Worm (Caenorhabditis elegans) whole organism, L1 larva: ENCODE data around the gene ugt-5.

Experiments used
- C34B4.2 ChIP-seq: sonication (generic microtip); optimal IDR thresholded peaks from 2 replicates; lab custom pipeline; 2017; ENCODE audit warnings: mild to moderate bottlenecking, missing genetic modification characterization, missing compliant biosample characterization
- F16B12.6 ChIP-seq: fragments of 150-350 bp; optimal IDR thresholded peaks from 2 replicates; lab custom pipeline; 2014; ENCODE audit warnings: missing biosample characterization, missing genetic modification characterization
- aly-2 ChIP-seq: fragments of 150-350 bp; optimal IDR thresholded peaks from 2 replicates; lab custom pipeline; 2014; ENCODE audit warnings: missing biosample characterization, missing genetic modification characterization
- ceh-8 ChIP-seq: fragments of 200-800 bp; sonication (Bioruptor generic); optimal IDR thresholded peaks from 2 replicates; lab custom pipeline; 2018; ENCODE audit warnings: mild to moderate bottlenecking, missing genetic modification characterization, moderate library complexity, missing compliant biosample characterization
- ceh-88 ChIP-seq: fragments of 200-800 bp; sonication (Bioruptor generic); IDR thresholded peaks from 2 replicates; pipeline ENCODE4 v1.3.6; 2022; ENCODE audit warnings: missing genetic modification characterization, missing compliant biosample characterization
- dsc-1 ChIP-seq: sonication (generic microtip); optimal IDR thresholded peaks from 2 replicates; lab custom pipeline; 2016; ENCODE audit warnings: mild to moderate bottlenecking, missing genetic modification characterization, missing compliant biosample characterization
- elt-2 ChIP-seq: sonication (generic microtip); optimal IDR thresholded peaks from 2 replicates; lab custom pipeline; 2016; ENCODE audit warnings: missing genetic modification characterization, mild to moderate bottlenecking, inconsistent platforms, missing compliant biosample characterization, missing genetic modification reagents
- elt-3 ChIP-seq, 6 experiments: fragments of 150-350 bp in 1 of 6; sonication (generic microtip); optimal IDR thresholded peaks; 2 replicates each; lab custom pipeline; 2017 to 2018; ENCODE audit warnings: missing biosample characterization in 6 of 6, missing genetic modification characterization in 6 of 6, inconsistent platforms in 1 of 6
- grh-1 ChIP-seq: fragments of 200-800 bp; sonication (Bioruptor generic); IDR thresholded peaks from 2 replicates; pipeline ENCODE4 v1.3.6; 2022; ENCODE audit warnings: missing genetic modification reagents, missing genetic modification characterization, missing compliant biosample characterization
- hlh-4 ChIP-seq: sonication (generic microtip); optimal IDR thresholded peaks from 2 replicates; lab custom pipeline; 2016; ENCODE audit warnings: mild to moderate bottlenecking, missing genetic modification characterization, missing compliant biosample characterization
- hpl-2 ChIP-seq: fragments of 150-350 bp; optimal IDR thresholded peaks from 2 replicates; lab custom pipeline; 2014; ENCODE audit warnings: missing biosample characterization, missing genetic modification reagents, missing genetic modification characterization
- lin-13 ChIP-seq: fragments of 150-350 bp; optimal IDR thresholded peaks from 2 replicates; lab custom pipeline; 2014; ENCODE audit warnings: missing biosample characterization, missing genetic modification reagents, missing genetic modification characterization
- lin-14 ChIP-seq: fragments of 200-800 bp; sonication (Bioruptor generic); optimal IDR thresholded peaks from 2 replicates; lab custom pipeline; 2018; ENCODE audit warnings: mild to moderate bottlenecking, missing genetic modification characterization, moderate library complexity, missing compliant biosample characterization
- lin-35 ChIP-seq, 2 experiments: fragments of 150-350 bp; optimal IDR thresholded peaks; 2 replicates each; lab custom pipeline; 2014; ENCODE audit warnings: missing biosample characterization in 2 of 2, missing genetic modification characterization in 2 of 2, missing genetic modification reagents in 2 of 2
- lir-3 ChIP-seq: sonication (generic microtip); optimal IDR thresholded peaks from 2 replicates; lab custom pipeline; 2016; ENCODE audit warnings: mild to moderate bottlenecking, missing genetic modification characterization, moderate library complexity, missing compliant biosample characterization; ENCODE audit not compliant: poor library complexity
- lsy-2 ChIP-seq, 2 experiments: fragments of 150-350 bp; optimal IDR thresholded peaks; 2 replicates each; lab custom pipeline; 2014; ENCODE audit warnings: missing biosample characterization in 2 of 2, missing genetic modification characterization in 2 of 2
- mdl-1 ChIP-seq, 2 experiments: fragments of 150-350 bp; optimal IDR thresholded peaks; 2 replicates each; lab custom pipeline; 2014 to 2017; ENCODE audit warnings: missing biosample characterization in 2 of 2, missing genetic modification characterization in 2 of 2, inconsistent platforms in 1 of 2
- nhr-12 ChIP-seq: sonication (generic microtip); optimal IDR thresholded peaks from 2 replicates; lab custom pipeline; 2017; ENCODE audit warnings: missing biosample characterization, missing genetic modification characterization
- nhr-19 ChIP-seq: fragments of 200-800 bp; sonication (Bioruptor generic); conservative IDR thresholded peaks from 2 replicates; pipeline ENCODE4 v1.3.6; 2022; ENCODE audit warnings: missing genetic modification characterization, missing compliant biosample characterization
- nhr-20 ChIP-seq: sonication (generic microtip); optimal IDR thresholded peaks from 2 replicates; lab custom pipeline; 2016; ENCODE audit warnings: mild to moderate bottlenecking, missing genetic modification characterization, missing compliant biosample characterization
- nhr-71 ChIP-seq: sonication (generic microtip); optimal IDR thresholded peaks from 2 replicates; lab custom pipeline; 2016; ENCODE audit warnings: mild to moderate bottlenecking, missing genetic modification characterization, moderate library complexity, missing compliant biosample characterization
- nhr-90 ChIP-seq: sonication (generic microtip); optimal IDR thresholded peaks from 2 replicates; lab custom pipeline; 2016; ENCODE audit warnings: mild to moderate bottlenecking, missing genetic modification characterization, missing compliant biosample characterization; ENCODE audit not compliant: poor library complexity
- pax-3 ChIP-seq: fragments of 200-800 bp; sonication (Bioruptor generic); optimal IDR thresholded peaks from 2 replicates; lab custom pipeline; 2018; ENCODE audit warnings: mild to moderate bottlenecking, missing genetic modification characterization, moderate library complexity, missing compliant biosample characterization
- pqm-1 ChIP-seq: sonication (generic microtip); optimal IDR thresholded peaks from 3 replicates; lab custom pipeline; 2017; ENCODE audit warnings: missing biosample characterization, missing genetic modification characterization
- rnt-1 ChIP-seq: sonication (generic microtip); optimal IDR thresholded peaks from 2 replicates; lab custom pipeline; 2016; ENCODE audit warnings: mild to moderate bottlenecking, missing genetic modification characterization, moderate library complexity, missing compliant biosample characterization
- skn-1 ChIP-seq: fragments of 150-350 bp; optimal IDR thresholded peaks from 2 replicates; lab custom pipeline; 2014; ENCODE audit warnings: missing biosample characterization, missing genetic modification characterization
- sox-4 ChIP-seq: sonication (generic microtip); optimal IDR thresholded peaks from 2 replicates; lab custom pipeline; 2016; ENCODE audit warnings: missing genetic modification characterization, missing compliant biosample characterization
- tbx-2 ChIP-seq: sonication (generic microtip); optimal IDR thresholded peaks from 2 replicates; lab custom pipeline; 2016; ENCODE audit warnings: missing genetic modification characterization, missing compliant biosample characterization
- unc-86 ChIP-seq: sonication (generic microtip); optimal IDR thresholded peaks from 2 replicates; lab custom pipeline; 2016; ENCODE audit warnings: missing genetic modification characterization, missing compliant biosample characterization
- zag-1 ChIP-seq: fragments of 150-350 bp; optimal IDR thresholded peaks from 2 replicates; lab custom pipeline; 2014; ENCODE audit warnings: missing biosample characterization, missing genetic modification characterization

Gene ugt-5

ce11 chrV:12800171-12800570 lies 7.4 kb upstream of the ugt-5 start, which contains the start of gene ugt-3:
Gene ugt-3 (minus strand): TSS chrV:12800271.
- TF ChIP-seq aly-2 (tag; lab: Kevin White, UChicago) (no peak), dsc-1 (no peak), mdl-1 (tag; optimal IDR thresholded peaks at IDR 0.05; lab: Kevin White, UChicago) (no peak), zag-1 (tag; lab: Kevin White, UChicago) (no peak), unc-86 (tag; lab: Kevin White, UChicago) (no peak), C34B4.2 (tag; lab: Kevin White, UChicago) (no peak), skn-1 (tag; lab: Kevin White, UChicago) (no peak)

DNA sequence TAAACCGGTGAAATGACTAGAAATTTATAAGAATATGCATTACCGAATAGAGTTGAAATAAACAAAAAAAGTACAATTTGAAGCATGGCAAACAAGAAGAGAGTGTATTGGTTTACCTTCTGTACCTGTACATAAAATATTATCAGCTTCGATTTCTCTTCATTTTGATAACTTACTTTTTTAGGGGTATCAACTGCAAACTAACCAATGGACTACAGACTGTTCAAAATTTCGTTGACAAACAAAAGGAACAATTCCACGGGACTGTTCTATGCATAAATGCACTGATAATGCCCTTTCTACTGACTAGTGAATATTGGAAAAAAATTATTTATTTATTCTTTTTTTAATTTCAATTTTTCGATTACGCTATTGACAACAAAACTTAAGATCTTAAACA lies 5.2 kb upstream of the ugt-5 start, which contains the start of gene ugt-6:
ugt-6 (minus strand) TSS at position 233 of the 400 bp plus-strand sequence.
- TF ChIP-seq nhr-90 (tag; lab: Kevin White, UChicago) = no peak
- TF ChIP-seq nhr-12 (tag; lab: Kevin White, UChicago) = no peak
- TF ChIP-seq F16B12.6 (tag; lab: Kevin White, UChicago) = no peak

DNA sequence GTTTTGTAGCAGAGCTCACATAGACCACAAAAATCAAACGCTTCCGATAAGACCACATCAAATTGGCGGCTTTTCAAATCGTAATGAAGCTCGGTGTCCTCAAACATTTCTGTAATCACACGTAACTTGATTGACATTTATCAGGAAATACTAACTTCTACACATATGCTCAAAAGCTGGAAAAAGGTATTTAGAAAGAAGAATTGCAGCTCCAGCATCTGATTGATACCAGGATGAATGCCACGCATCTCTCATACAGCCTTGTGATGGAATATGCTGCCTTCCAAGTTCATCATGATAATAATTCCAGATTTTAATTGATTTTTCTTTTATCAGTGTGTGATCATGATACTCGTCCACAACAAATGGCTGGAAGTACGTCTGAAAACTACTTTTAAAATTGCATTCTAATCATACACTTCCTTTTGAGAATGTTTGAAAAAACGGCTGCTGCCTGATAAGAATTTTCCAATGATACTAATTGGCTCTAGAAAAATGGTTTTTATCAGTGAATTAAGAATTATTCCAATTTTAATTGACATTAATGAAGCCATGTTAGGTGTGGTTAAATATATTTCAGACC lies 4.2 kb upstream of the ugt-5 start:
- TF ChIP-seq elt-2 (peak; percentile 66), nhr-19 (GFP tag; lab: Robert Waterston, UW) (no peak), hpl-2 (no peak), lin-14 (GFP tag; lab: Kevin White, UChicago) (no peak), hlh-4 (no peak)

DNA sequence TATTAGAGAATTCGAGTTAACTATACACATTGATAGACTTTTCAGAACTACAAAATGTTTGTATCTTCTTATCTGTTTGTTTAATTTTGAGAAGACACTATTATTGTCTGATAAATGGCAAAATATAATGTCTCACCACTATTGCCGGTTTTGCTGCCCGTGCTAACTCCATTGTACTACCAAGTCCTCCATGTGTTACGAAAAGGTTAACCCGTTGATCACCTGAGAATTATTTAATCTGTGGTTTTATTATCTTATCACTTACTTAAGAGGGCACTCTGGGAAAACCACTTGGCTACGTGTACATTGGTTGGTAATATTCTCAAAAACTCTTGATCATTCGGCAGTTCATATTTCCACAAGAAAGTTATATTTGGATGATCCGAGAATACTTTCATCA lies 3.2 kb upstream of the ugt-5 start:
- TF ChIP-seq pax-3 (tag; lab: Kevin White, UChicago) (no peak), ceh-88 (no peak), lin-13 (GFP tag; lab: Kevin White, UChicago) (no peak), grh-1 (GFP tag; lab: Robert Waterston, UW) (no peak), elt-2 (peak; percentile 54), ceh-8 (GFP tag; lab: Kevin White, UChicago) (no peak), tbx-2 (no peak), elt-3 (tag; optimal IDR thresholded peaks at IDR 0.05; lab: Kevin White, UChicago) (peak in 1 of 6 experiments; percentile 4), hlh-4 (no peak), nhr-20 (tag; lab: Kevin White, UChicago) (peak; percentile 5), F16B12.6 (tag; lab: Kevin White, UChicago) (no peak), hpl-2 (no peak), sox-4 (tag; lab: Kevin White, UChicago) (no peak), lir-3 (tag; lab: Kevin White, UChicago) (no peak), pqm-1 (tag; lab: Kevin White, UChicago) (no peak), lsy-2 (tag; optimal IDR thresholded peaks at IDR 0.05; lab: Kevin White, UChicago) (no peak)

- TF ChIP-seq rnt-1 (no peak), elt-3 (tag; optimal IDR thresholded peaks at IDR 0.05; lab: Kevin White, UChicago) (peak in 1 of 6 experiments; percentile 47), lin-14 (GFP tag; lab: Kevin White, UChicago) (no peak), elt-2 (peak; percentile 50), lin-35 (GFP tag; optimal IDR thresholded peaks at IDR 0.05; lab: Kevin White, UChicago) (peak in 1 of 2 experiments; percentile 36), nhr-19 (GFP tag; lab: Robert Waterston, UW) (no peak), nhr-71 (tag; lab: Kevin White, UChicago) (peak; percentile 10)
These were observed 2.4 kb upstream of the ugt-5 start, which contains the start of gene ugt-4 for ce11 chrV:12795196-12795595. Gene ugt-4 (minus strand): TSS chrV:12795336.

DNA sequence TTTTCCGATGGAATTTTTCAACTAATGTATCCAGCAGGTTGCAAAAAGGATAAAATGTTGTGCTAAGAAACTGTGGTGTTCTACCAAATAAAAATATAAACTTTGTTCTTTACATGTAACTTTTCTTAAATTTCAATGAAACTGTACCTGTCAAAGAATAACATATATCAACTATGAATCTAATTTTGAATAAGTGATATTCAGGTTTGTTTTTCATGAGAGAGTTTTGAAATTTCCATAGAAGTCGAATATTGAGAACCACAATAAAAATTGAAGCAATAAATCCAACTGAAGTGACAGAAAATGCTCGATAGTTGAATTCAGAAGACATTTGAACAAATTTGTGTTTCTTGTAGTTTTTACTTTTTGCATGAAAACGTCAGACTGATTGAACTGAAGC lies 2.6 kb downstream of the ugt-5 start, which contains the start of gene srbc-43:
srbc-43 (minus strand) TSS at position 331 of the 400 bp plus-strand sequence.
- no peak for TF ChIP-seq zag-1 (tag; lab: Kevin White, UChicago)
- peak; percentile 7 for TF ChIP-seq elt-2
